Worm (Caenorhabditis elegans) whole organism, L2 larva: ENCODE data around the gene Y41C4A.18.

Source experiments
- C34F6.9 ChIP-seq: fragments of 150-350 bp; optimal IDR thresholded peaks from 2 replicates; lab custom pipeline; 2014; ENCODE audit warnings: missing biosample characterization, missing genetic modification characterization
- Y55F3AM.14 ChIP-seq: fragments of 200-800 bp; sonication (Bioruptor generic); optimal IDR thresholded peaks from 2 replicates; lab custom pipeline; 2018; ENCODE audit warnings: mild to moderate bottlenecking, missing genetic modification characterization, missing compliant biosample characterization
- ZK546.5 ChIP-seq: sonication (generic microtip); optimal IDR thresholded peaks from 2 replicates; lab custom pipeline; 2017; ENCODE audit warnings: missing biosample characterization, missing genetic modification characterization
- alr-1 ChIP-seq: fragments of 150-350 bp; optimal IDR thresholded peaks from 2 replicates; lab custom pipeline; 2014; ENCODE audit warnings: missing biosample characterization, missing genetic modification characterization
- aly-2 ChIP-seq: fragments of 150-350 bp; optimal IDR thresholded peaks from 2 replicates; lab custom pipeline; 2014; ENCODE audit warnings: missing biosample characterization, missing genetic modification characterization
- ama-1 ChIP-seq: fragments of 150-350 bp; optimal IDR thresholded peaks from 2 replicates; lab custom pipeline; 2018; ENCODE audit warnings: inconsistent platforms
- ceh-16 ChIP-seq: fragments of 150-350 bp; optimal IDR thresholded peaks from 2 replicates; lab custom pipeline; 2014; ENCODE audit warnings: missing biosample characterization, missing genetic modification characterization
- ceh-82 ChIP-seq: fragments of 150-350 bp; optimal IDR thresholded peaks from 2 replicates; lab custom pipeline; 2014; ENCODE audit warnings: missing biosample characterization, missing genetic modification characterization
- crh-2 ChIP-seq: sonication (generic microtip); optimal IDR thresholded peaks from 2 replicates; lab custom pipeline; 2017; ENCODE audit warnings: missing biosample characterization, missing genetic modification characterization
- dmd-4 ChIP-seq: sonication (generic microtip); optimal IDR thresholded peaks from 2 replicates; lab custom pipeline; 2017; ENCODE audit warnings: missing biosample characterization, missing genetic modification characterization
- egl-27 ChIP-seq: sonication (generic microtip); optimal IDR thresholded peaks from 3 replicates; lab custom pipeline; 2017; ENCODE audit warnings: missing biosample characterization, missing genetic modification reagents, missing genetic modification characterization
- elt-3 ChIP-seq: sonication (generic microtip); optimal IDR thresholded peaks from 2 replicates; lab custom pipeline; 2017; ENCODE audit warnings: missing biosample characterization, missing genetic modification characterization
- fos-1 ChIP-seq: fragments of 150-350 bp; optimal IDR thresholded peaks from 2 replicates; lab custom pipeline; 2014; ENCODE audit warnings: missing biosample characterization, missing genetic modification characterization
- lin-11 ChIP-seq: fragments of 150-350 bp; sonication (generic microtip); optimal IDR thresholded peaks from 2 replicates; lab custom pipeline; 2014; ENCODE audit warnings: missing biosample characterization, missing genetic modification characterization, inconsistent platforms, mixed read lengths
- lin-13 ChIP-seq: fragments of 150-350 bp; optimal IDR thresholded peaks from 2 replicates; lab custom pipeline; 2014; ENCODE audit warnings: missing biosample characterization, missing genetic modification reagents, missing genetic modification characterization
- lin-39 ChIP-seq: fragments of 150-350 bp; optimal IDR thresholded peaks from 2 replicates; lab custom pipeline; 2014; ENCODE audit warnings: missing biosample characterization, missing genetic modification reagents, missing genetic modification characterization
- mab-5 ChIP-seq: fragments of 150-350 bp; optimal IDR thresholded peaks from 2 replicates; lab custom pipeline; 2014; ENCODE audit warnings: missing biosample characterization, missing genetic modification characterization
- mbf-1 ChIP-seq: sonication (generic microtip); optimal IDR thresholded peaks from 2 replicates; lab custom pipeline; 2017; ENCODE audit warnings: missing biosample characterization, missing genetic modification characterization
- nhr-10 ChIP-seq: sonication (generic microtip); optimal IDR thresholded peaks from 2 replicates; lab custom pipeline; 2017; ENCODE audit warnings: missing biosample characterization, missing genetic modification characterization
- nhr-12 ChIP-seq: fragments of 150-350 bp; optimal IDR thresholded peaks from 2 replicates; lab custom pipeline; 2014; ENCODE audit warnings: missing biosample characterization, missing genetic modification characterization
- nhr-129 ChIP-seq: fragments of 150-350 bp; optimal IDR thresholded peaks from 2 replicates; lab custom pipeline; 2014; ENCODE audit warnings: missing biosample characterization, missing genetic modification characterization
- nhr-21 ChIP-seq: fragments of 150-350 bp; optimal IDR thresholded peaks from 2 replicates; lab custom pipeline; 2014; ENCODE audit warnings: missing biosample characterization, missing genetic modification characterization
- nhr-237 ChIP-seq: fragments of 150-350 bp; optimal IDR thresholded peaks from 2 replicates; lab custom pipeline; 2014; ENCODE audit warnings: missing biosample characterization, missing genetic modification characterization
- nhr-6 ChIP-seq: fragments of 150-350 bp; optimal IDR thresholded peaks from 2 replicates; lab custom pipeline; 2014; ENCODE audit warnings: missing biosample characterization, missing genetic modification characterization
- nhr-77 ChIP-seq: fragments of 150-350 bp; optimal IDR thresholded peaks from 2 replicates; lab custom pipeline; 2014; ENCODE audit warnings: missing biosample characterization, missing genetic modification characterization
- peb-1 ChIP-seq: fragments of 150-350 bp; optimal IDR thresholded peaks from 2 replicates; lab custom pipeline; 2014; ENCODE audit warnings: missing biosample characterization, missing genetic modification characterization
- sem-4 ChIP-seq: fragments of 150-350 bp; optimal IDR thresholded peaks from 2 replicates; lab custom pipeline; 2014; ENCODE audit warnings: missing biosample characterization, missing genetic modification reagents, missing genetic modification characterization
- skn-1 ChIP-seq: sonication (generic microtip); optimal IDR thresholded peaks from 2 replicates; lab custom pipeline; 2017; ENCODE audit warnings: missing biosample characterization, missing genetic modification characterization
- sma-3 ChIP-seq: sonication (generic microtip); optimal IDR thresholded peaks from 2 replicates; lab custom pipeline; 2016; ENCODE audit warnings: missing genetic modification reagents, missing genetic modification characterization, missing compliant biosample characterization
- sma-9 ChIP-seq, 2 experiments: fragments of 150-350 bp in 1 of 2; sonication (generic microtip) in 1 of 2; optimal IDR thresholded peaks; 2 replicates each; lab custom pipeline; 2014 to 2016; ENCODE audit warnings: missing genetic modification characterization in 2 of 2, mild to moderate bottlenecking in 1 of 2, missing biosample characterization in 1 of 2, missing compliant biosample characterization in 1 of 2, missing genetic modification reagents in 1 of 2, moderate library complexity in 1 of 2
- snpc-4 ChIP-seq: fragments of 150-350 bp; optimal IDR thresholded peaks from 2 replicates; lab custom pipeline; 2014; ENCODE audit warnings: missing biosample characterization, missing genetic modification characterization
- unc-39 ChIP-seq: fragments of 150-350 bp; optimal IDR thresholded peaks from 2 replicates; lab custom pipeline; 2014; ENCODE audit warnings: missing biosample characterization, missing genetic modification characterization
- unc-55 ChIP-seq: fragments of 150-350 bp; sonication (generic microtip); optimal IDR thresholded peaks from 3 replicates; lab custom pipeline; 2014; ENCODE audit warnings: missing biosample characterization, missing genetic modification reagents, missing genetic modification characterization
- ztf-11 ChIP-seq: sonication (generic microtip); optimal IDR thresholded peaks from 2 replicates; lab custom pipeline; 2017; ENCODE audit warnings: missing biosample characterization, missing genetic modification characterization
- ztf-4 ChIP-seq: fragments of 150-350 bp; optimal IDR thresholded peaks from 2 replicates; lab custom pipeline; 2014; ENCODE audit warnings: missing biosample characterization, missing genetic modification characterization

Gene Y41C4A.18

DNA sequence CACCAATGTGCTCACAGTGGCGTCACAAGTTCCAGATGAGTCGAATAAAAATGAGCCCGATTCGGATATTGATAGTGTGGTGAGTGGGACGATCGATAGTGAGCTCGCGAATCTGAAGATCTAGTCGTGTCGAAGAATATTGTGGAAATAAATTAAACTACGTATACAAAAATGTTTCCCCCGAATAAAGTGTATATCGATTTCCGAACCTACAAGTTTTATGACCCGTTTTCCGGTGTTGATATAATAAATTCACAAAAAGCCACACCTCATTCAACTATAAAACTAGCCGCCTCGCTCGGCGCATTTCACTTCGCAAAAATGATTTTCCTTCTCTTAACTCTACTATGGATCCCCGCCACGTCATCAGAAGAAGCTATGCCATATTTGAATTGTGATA, 30.5 kb upstream of the Y41C4A.18 start, which contains the start of gene pqn-84:
TSS of gene pqn-84 (plus strand) at position 301 of the 400 bp plus-strand sequence.
- TF ChIP-seq elt-3 (tag; lab: Kevin White, UChicago): no peak
- no peak for TF ChIP-seq nhr-6 (tag; lab: Kevin White, UChicago)
- TF ChIP-seq Y55F3AM.14 (GFP tag; lab: Kevin White, UChicago): no peak
- no peak for TF ChIP-seq snpc-4 (tag; lab: Kevin White, UChicago)
- no peak for TF ChIP-seq ceh-82 (tag; lab: Kevin White, UChicago)
- TF ChIP-seq ZK546.5: no peak
- TF ChIP-seq nhr-237 (tag; lab: Kevin White, UChicago): no peak
- no peak for TF ChIP-seq mbf-1 (tag; lab: Kevin White, UChicago)
- TF ChIP-seq skn-1 (tag; lab: Kevin White, UChicago): no peak
- TF ChIP-seq alr-1 (tag; lab: Kevin White, UChicago): no peak
- TF ChIP-seq mab-5 (tag; lab: Kevin White, UChicago): no peak
- TF ChIP-seq lin-39: no peak
- TF ChIP-seq ama-1 (lab: Kevin White, UChicago): no peak
- TF ChIP-seq aly-2 (tag; lab: Kevin White, UChicago): no peak
- no peak for TF ChIP-seq crh-2

- TF ChIP-seq elt-3 (tag; lab: Kevin White, UChicago): no peak
- TF ChIP-seq lin-13: no peak
- TF ChIP-seq aly-2 (tag; lab: Kevin White, UChicago): no peak
- TF ChIP-seq sma-9 (GFP tag; optimal IDR thresholded peaks at IDR 0.05; lab: Kevin White, UChicago): no peak
- TF ChIP-seq sma-9 (tag; optimal IDR thresholded peaks at IDR 0.05; lab: Kevin White, UChicago): no peak
- TF ChIP-seq sem-4: no peak
- no peak for TF ChIP-seq fos-1
- TF ChIP-seq ztf-11 (tag; lab: Kevin White, UChicago): no peak
- no peak for TF ChIP-seq ama-1 (lab: Kevin White, UChicago)
Observed at ce11 chrIII:11701863-11702262, 28.5 kb upstream of the Y41C4A.18 start.

DNA sequence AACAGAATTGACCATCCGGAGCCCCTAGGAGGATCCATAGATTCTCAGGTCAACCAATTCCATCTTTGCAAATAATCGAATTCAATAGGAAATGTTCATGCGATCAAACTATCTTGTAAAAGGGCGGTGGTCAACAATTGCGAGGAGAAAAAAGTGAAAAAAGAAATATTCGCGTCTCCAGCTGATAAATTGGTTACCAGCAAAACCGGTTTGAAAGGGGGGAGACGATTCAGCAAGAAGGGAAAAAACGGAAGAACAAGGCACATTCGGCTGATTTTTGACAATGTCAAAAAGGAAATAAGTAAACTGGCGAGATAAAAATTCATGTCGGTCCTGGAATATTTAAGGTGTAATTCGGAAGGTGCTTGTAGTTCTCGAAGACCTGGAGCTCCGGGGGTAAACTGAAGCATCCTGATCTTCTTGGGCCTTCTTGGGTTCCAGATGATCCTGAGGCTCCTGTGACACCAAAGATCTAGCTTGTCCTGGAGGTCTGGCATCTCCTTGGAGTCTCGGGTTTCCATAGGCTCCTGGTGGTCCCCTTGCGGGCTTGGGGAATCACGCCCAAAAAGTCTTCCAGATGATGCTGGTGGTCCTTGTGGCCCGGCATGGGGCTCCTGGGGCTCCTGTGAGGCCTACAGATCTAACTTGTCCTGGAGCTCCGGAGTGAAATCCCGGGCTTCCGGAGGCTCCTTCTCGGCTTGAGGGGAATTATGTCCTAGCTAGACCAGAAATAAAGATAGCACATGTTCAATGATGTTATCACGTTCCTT, 27.2 kb upstream of the Y41C4A.18 start:
- TF ChIP-seq unc-55 (no peak), nhr-12 (tag; lab: Kevin White, UChicago) (no peak), dmd-4 (tag; lab: Kevin White, UChicago) (no peak), nhr-77 (tag; lab: Kevin White, UChicago) (no peak), nhr-21 (tag; lab: Kevin White, UChicago) (no peak), ama-1 (lab: Kevin White, UChicago) (no peak), ceh-16 (tag; lab: Kevin White, UChicago) (no peak), unc-39 (tag; lab: Kevin White, UChicago) (no peak), peb-1 (tag; lab: Kevin White, UChicago) (no peak), nhr-129 (tag; lab: Kevin White, UChicago) (no peak), egl-27 (tag; lab: Kevin White, UChicago) (no peak), C34F6.9 (no peak), crh-2 (no peak), skn-1 (tag; lab: Kevin White, UChicago) (no peak), sma-9 (GFP tag; optimal IDR thresholded peaks at IDR 0.05; lab: Kevin White, UChicago) (no peak), sma-9 (tag; optimal IDR thresholded peaks at IDR 0.05; lab: Kevin White, UChicago) (no peak), snpc-4 (tag; lab: Kevin White, UChicago) (no peak), sma-3 (GFP tag; lab: Kevin White, UChicago) (no peak)

DNA sequence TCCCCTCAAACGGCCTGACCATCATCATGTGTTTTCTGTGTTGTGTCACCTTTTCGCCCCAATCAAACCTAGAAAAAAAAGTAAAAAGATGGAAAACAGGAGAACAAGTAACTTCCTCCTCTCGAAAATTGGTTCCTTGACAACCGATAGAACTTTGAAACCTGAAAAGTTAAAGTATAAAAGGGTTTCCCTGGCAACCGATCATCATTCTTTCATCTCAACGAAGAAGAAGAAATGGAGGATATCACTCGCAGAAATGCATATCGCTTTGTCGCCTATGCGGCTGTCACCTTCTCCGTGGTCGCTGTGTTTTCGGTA, 26.7 kb upstream of the Y41C4A.18 start, which contains the start of gene col-95:
TSS of gene col-95 (plus strand) at position 219 of the 318 bp plus-strand sequence.
- no peak for TF ChIP-seq lin-13
- no peak for TF ChIP-seq snpc-4 (tag; lab: Kevin White, UChicago)
- TF ChIP-seq Y55F3AM.14 (GFP tag; lab: Kevin White, UChicago): no peak
- no peak for TF ChIP-seq nhr-77 (tag; lab: Kevin White, UChicago)
- no peak for TF ChIP-seq sma-9 (GFP tag; optimal IDR thresholded peaks at IDR 0.05; lab: Kevin White, UChicago)
- TF ChIP-seq sma-9 (tag; optimal IDR thresholded peaks at IDR 0.05; lab: Kevin White, UChicago): no peak
- TF ChIP-seq C34F6.9: no peak
- no peak for TF ChIP-seq lin-11
- TF ChIP-seq aly-2 (tag; lab: Kevin White, UChicago): no peak
- TF ChIP-seq mab-5 (tag; lab: Kevin White, UChicago): no peak
- no peak for TF ChIP-seq ztf-4
- no peak for TF ChIP-seq nhr-10 (tag; lab: Kevin White, UChicago)
